Worm (Caenorhabditis elegans): ENCODE measurements around the gene ttn-1.

ce11 chrV:6233952-6234351 is 31.5 kb upstream of the ttn-1 start:
- TF ChIP-seq ceh-2 (tag; optimal IDR thresholded peaks at IDR 0.05), result no peak
- TF ChIP-seq pqm-1 (tag; optimal IDR thresholded peaks at IDR 0.05), result no peak
- TF ChIP-seq hlh-30 (tag; optimal IDR thresholded peaks at IDR 0.05; ENCODE audit: insufficient read depth), result no peak
- TF ChIP-seq elt-4 (tag; optimal IDR thresholded peaks at IDR 0.05), result no peak
- TF ChIP-seq ttx-3 (tag; optimal IDR thresholded peaks at IDR 0.05), result no peak
- TF ChIP-seq unc-55 (GFP tag; optimal IDR thresholded peaks at IDR 0.05), result no peak
- TF ChIP-seq ceh-34 (tag; optimal IDR thresholded peaks at IDR 0.05), result no peak
- TF ChIP-seq elt-2 (tag; optimal IDR thresholded peaks at IDR 0.05), result no peak
- no peak for TF ChIP-seq dve-1 (tag; optimal IDR thresholded peaks at IDR 0.05)
- no peak for TF ChIP-seq pros-1 (tag; optimal IDR thresholded peaks at IDR 0.05)
- TF ChIP-seq ceh-22 (tag; optimal IDR thresholded peaks at IDR 0.05), result no peak
- no peak for TF ChIP-seq sox-4 (tag; optimal IDR thresholded peaks at IDR 0.05)
- no peak for TF ChIP-seq lin-11 (tag; optimal IDR thresholded peaks at IDR 0.05)
- no peak for TF ChIP-seq hlh-6 (tag; optimal IDR thresholded peaks at IDR 0.05)

Measured in whole organism, late embryonic.